Fruit fly (Drosophila melanogaster): Measurements from ENCODE around the gene Rad60.

Gene Rad60

dm6 chr3R:23251256-23251655 is at the start of gene Rad60, which contains the start of gene EloA:
Gene Rad60 (minus strand): TSS chr3R:23251477.
Gene EloA (plus strand): TSS chr3R:23251563.
- no peak for TF ChIP-seq Sin3A (optimal IDR thresholded peaks at IDR 0.05)
- no peak for TF ChIP-seq psq (optimal IDR thresholded peaks at IDR 0.05)

- no peak for TF ChIP-seq Myc (optimal IDR thresholded peaks at IDR 0.05)
- TF ChIP-seq ttk (optimal IDR thresholded peaks at IDR 0.05) = no peak
- TF ChIP-seq psq (optimal IDR thresholded peaks at IDR 0.05) = no peak
- no peak for TF ChIP-seq insv (optimal IDR thresholded peaks at IDR 0.05)
- no peak for TF ChIP-seq Sin3A (optimal IDR thresholded peaks at IDR 0.05)
- TF ChIP-seq h (optimal IDR thresholded peaks at IDR 0.05) = no peak
These were observed 49.0 kb upstream of the Rad60 start for dm6 chr3R:23300091-23300918.

dm6 chr3R:23297132-23297862 is 46.0 kb upstream of the Rad60 start:
- TF ChIP-seq Sin3A (optimal IDR thresholded peaks at IDR 0.05) (no peak), insv (optimal IDR thresholded peaks at IDR 0.05) (no peak), ttk (optimal IDR thresholded peaks at IDR 0.05) (no peak)

dm6 chr3R:23296146-23296545 is 44.9 kb upstream of the Rad60 start:
- TF ChIP-seq insv (optimal IDR thresholded peaks at IDR 0.05) (no peak), Sin3A (optimal IDR thresholded peaks at IDR 0.05) (no peak), ttk (optimal IDR thresholded peaks at IDR 0.05) (no peak), h (optimal IDR thresholded peaks at IDR 0.05) (no peak), psq (optimal IDR thresholded peaks at IDR 0.05) (no peak), Myc (optimal IDR thresholded peaks at IDR 0.05) (no peak)

- TF ChIP-seq insv (optimal IDR thresholded peaks at IDR 0.05) (no peak), Myc (optimal IDR thresholded peaks at IDR 0.05) (no peak), ttk (optimal IDR thresholded peaks at IDR 0.05) (no peak), h (optimal IDR thresholded peaks at IDR 0.05) (no peak), Sin3A (optimal IDR thresholded peaks at IDR 0.05) (no peak)
These were observed 44.1 kb upstream of the Rad60 start for dm6 chr3R:23295360-23295772.

- no peak for TF ChIP-seq ttk (optimal IDR thresholded peaks at IDR 0.05)
- no peak for TF ChIP-seq h (optimal IDR thresholded peaks at IDR 0.05)
- no peak for TF ChIP-seq Sin3A (optimal IDR thresholded peaks at IDR 0.05)
These were observed 41.9 kb upstream of the Rad60 start for dm6 chr3R:23293066-23293777.

dm6 chr3R:23292267-23292666 is 41.0 kb upstream of the Rad60 start:
- TF ChIP-seq ttk (optimal IDR thresholded peaks at IDR 0.05) (no peak), h (optimal IDR thresholded peaks at IDR 0.05) (no peak), insv (optimal IDR thresholded peaks at IDR 0.05) (no peak), Sin3A (optimal IDR thresholded peaks at IDR 0.05) (no peak), psq (optimal IDR thresholded peaks at IDR 0.05) (no peak), Myc (optimal IDR thresholded peaks at IDR 0.05) (no peak)

dm6 chr3R:23290089-23290488 is 38.8 kb upstream of the Rad60 start, which contains the start of gene bb8:
Gene bb8 (minus strand): TSS chr3R:23290189.
- TF ChIP-seq insv (optimal IDR thresholded peaks at IDR 0.05) = no peak
- no peak for TF ChIP-seq h (optimal IDR thresholded peaks at IDR 0.05)
- no peak for TF ChIP-seq psq (optimal IDR thresholded peaks at IDR 0.05)
- no peak for TF ChIP-seq ttk (optimal IDR thresholded peaks at IDR 0.05)
- no peak for TF ChIP-seq Myc (optimal IDR thresholded peaks at IDR 0.05)
- no peak for TF ChIP-seq Sin3A (optimal IDR thresholded peaks at IDR 0.05)

- no peak for TF ChIP-seq Myc (optimal IDR thresholded peaks at IDR 0.05)
- TF ChIP-seq h (optimal IDR thresholded peaks at IDR 0.05) = no peak
- TF ChIP-seq psq (optimal IDR thresholded peaks at IDR 0.05) = no peak
- TF ChIP-seq insv (optimal IDR thresholded peaks at IDR 0.05) = no peak
- no peak for TF ChIP-seq ttk (optimal IDR thresholded peaks at IDR 0.05)
- TF ChIP-seq Sin3A (optimal IDR thresholded peaks at IDR 0.05) = no peak
These were observed 36.7 kb upstream of the Rad60 start, which contains the start of gene wam for dm6 chr3R:23287951-23288350. Gene wam (minus strand): TSS chr3R:23288051.

dm6 chr3R:23284256-23284655 is 33.0 kb upstream of the Rad60 start:
- no peak for TF ChIP-seq insv (optimal IDR thresholded peaks at IDR 0.05)
- TF ChIP-seq Sin3A (optimal IDR thresholded peaks at IDR 0.05) = no peak
- no peak for TF ChIP-seq h (optimal IDR thresholded peaks at IDR 0.05)
- TF ChIP-seq psq (optimal IDR thresholded peaks at IDR 0.05) = no peak
- TF ChIP-seq Myc (optimal IDR thresholded peaks at IDR 0.05) = no peak
- TF ChIP-seq ttk (optimal IDR thresholded peaks at IDR 0.05) = no peak

- TF ChIP-seq ttk (optimal IDR thresholded peaks at IDR 0.05) (no peak), h (optimal IDR thresholded peaks at IDR 0.05) (no peak), Sin3A (optimal IDR thresholded peaks at IDR 0.05) (no peak), insv (optimal IDR thresholded peaks at IDR 0.05) (no peak), Myc (optimal IDR thresholded peaks at IDR 0.05) (no peak), psq (optimal IDR thresholded peaks at IDR 0.05) (no peak)
These were observed 32.4 kb upstream of the Rad60 start, which contains the start of gene CG6763 for dm6 chr3R:23283702-23284101. Gene CG6763 (plus strand): TSS chr3R:23284002.

dm6 chr3R:23280806-23281257 is 29.6 kb upstream of the Rad60 start, which contains the start of the genes orb and Cdc16:
Gene orb (minus strand): TSS chr3R:23280856.
Gene Cdc16 (plus strand): TSS chr3R:23281201.
- TF ChIP-seq insv (optimal IDR thresholded peaks at IDR 0.05) (no peak), h (optimal IDR thresholded peaks at IDR 0.05) (no peak), ttk (optimal IDR thresholded peaks at IDR 0.05) (no peak), Myc (optimal IDR thresholded peaks at IDR 0.05) (no peak)
